Fruit fly (Drosophila melanogaster) whole organism, embryonic: ENCODE results near the gene RpL36.

Experiments used
- Ada2b ChIP-seq: fragments of 200-800 bp; sonication (Bioruptor generic); IDR thresholded peaks from 2 replicates; pipeline ENCODE4 v1.3.6; 2022; ENCODE audit warnings: missing biosample characterization, missing genetic modification characterization
- CG10209 ChIP-seq: fragments of 200-800 bp; sonication (Bioruptor generic); optimal IDR thresholded peaks from 3 replicates; lab custom pipeline; 2017; ENCODE audit warnings: missing biosample characterization, mild to moderate bottlenecking, missing genetic modification characterization, missing genetic modification reagents
- CG10654 ChIP-seq: fragments of 200-800 bp; sonication (Bioruptor generic); optimal IDR thresholded peaks from 2 replicates; lab custom pipeline; 2016; ENCODE audit warnings: missing biosample characterization, missing genetic modification characterization
- CG10979 ChIP-seq: fragments of 200-800 bp; sonication (Bioruptor generic); optimal IDR thresholded peaks from 2 replicates; lab custom pipeline; 2018; ENCODE audit warnings: missing biosample characterization, mild to moderate bottlenecking, missing genetic modification characterization, moderate library complexity
- CG11085 ChIP-seq: fragments of 200-800 bp; sonication (Bioruptor generic); IDR thresholded peaks from 2 replicates; pipeline ENCODE4 v1.3.6; 2022; ENCODE audit warnings: missing biosample characterization, missing genetic modification characterization
- CG11560 ChIP-seq: fragments of 200-800 bp; sonication (Bioruptor generic); IDR thresholded peaks from 3 replicates; pipeline ENCODE4 v1.3.6; 2022; ENCODE audit warnings: missing biosample characterization, missing genetic modification characterization
- CG12769 ChIP-seq: fragments of 200-800 bp; sonication (Bioruptor generic); optimal IDR thresholded peaks from 2 replicates; lab custom pipeline; 2019; ENCODE audit warnings: missing biosample characterization, mild to moderate bottlenecking, missing genetic modification characterization, moderate library complexity
- CG14710 ChIP-seq: fragments of 200-800 bp; sonication (Bioruptor generic); optimal IDR thresholded peaks from 3 replicates; lab custom pipeline; 2019; ENCODE audit warnings: missing biosample characterization, mild to moderate bottlenecking, missing genetic modification characterization, moderate library complexity
- CG14860 ChIP-seq: fragments of 200-800 bp; sonication (Bioruptor generic); IDR thresholded peaks from 3 replicates; pipeline ENCODE4 v1.3.6; 2022; ENCODE audit warnings: missing biosample characterization, missing genetic modification characterization; ENCODE audit not compliant: partially characterized antibody
- CG1529 ChIP-seq: fragments of 200-800 bp; sonication (Bioruptor generic); optimal IDR thresholded peaks from 3 replicates; lab custom pipeline; 2018; ENCODE audit warnings: missing biosample characterization, missing genetic modification characterization
- CG1647 ChIP-seq: fragments of 200-800 bp; sonication (Bioruptor generic); optimal IDR thresholded peaks from 3 replicates; lab custom pipeline; 2016; ENCODE audit warnings: missing biosample characterization, missing genetic modification characterization
- CG17361 ChIP-seq: fragments of 200-800 bp; sonication (Bioruptor generic); IDR thresholded peaks from 3 replicates; pipeline ENCODE4 v1.3.6; 2022; ENCODE audit warnings: missing biosample characterization, missing genetic modification characterization
- CG17568 ChIP-seq: fragments of 200-800 bp; sonication (Bioruptor generic); optimal IDR thresholded peaks from 2 replicates; lab custom pipeline; 2018; ENCODE audit warnings: missing biosample characterization, mild to moderate bottlenecking, missing genetic modification characterization, moderate library complexity
- CG2199 ChIP-seq: fragments of 200-800 bp; sonication (Bioruptor generic); IDR thresholded peaks from 3 replicates; pipeline ENCODE4 v1.3.6; 2022; ENCODE audit warnings: missing biosample characterization, missing genetic modification characterization
- CG2875 ChIP-seq: fragments of 200-800 bp; sonication (Bioruptor generic); optimal IDR thresholded peaks from 2 replicates; lab custom pipeline; 2017; ENCODE audit warnings: missing biosample characterization, mild to moderate bottlenecking, missing genetic modification characterization, missing genetic modification reagents
- CG31365 ChIP-seq: fragments of 200-800 bp; sonication (Bioruptor generic); optimal IDR thresholded peaks from 2 replicates; lab custom pipeline; 2018; ENCODE audit warnings: missing biosample characterization, mild to moderate bottlenecking, missing genetic modification characterization
- CG3281 ChIP-seq: fragments of 200-800 bp; sonication (Bioruptor generic); optimal IDR thresholded peaks from 3 replicates; lab custom pipeline; 2017; ENCODE audit warnings: missing biosample characterization, mild to moderate bottlenecking, missing genetic modification characterization
- CG5245 ChIP-seq: fragments of 200-800 bp; sonication (Bioruptor generic); optimal IDR thresholded peaks from 3 replicates; lab custom pipeline; 2016; ENCODE audit warnings: missing biosample characterization, missing genetic modification characterization
- CG6854 ChIP-seq: fragments of 200-800 bp; sonication (Bioruptor generic); optimal IDR thresholded peaks from 3 replicates; lab custom pipeline; 2017; ENCODE audit warnings: missing biosample characterization, mild to moderate bottlenecking, missing genetic modification characterization
- CG9609 ChIP-seq: fragments of 200-800 bp; sonication (Bioruptor generic); optimal IDR thresholded peaks from 3 replicates; lab custom pipeline; 2016; ENCODE audit warnings: missing biosample characterization, missing genetic modification characterization
- CG9817 ChIP-seq: fragments of 200-800 bp; sonication (Bioruptor generic); optimal IDR thresholded peaks from 2 replicates; lab custom pipeline; 2018; ENCODE audit warnings: missing biosample characterization, mild to moderate bottlenecking, missing genetic modification characterization, moderate library complexity
- CTCF ChIP-seq: fragments of 200-800 bp; sonication (Bioruptor generic); optimal IDR thresholded peaks from 2 replicates; lab custom pipeline; 2017; ENCODE audit warnings: missing biosample characterization, mild to moderate bottlenecking, missing genetic modification characterization, moderate library complexity
- CkIIα-i1 ChIP-seq: fragments of 200-800 bp; sonication (Bioruptor generic); IDR thresholded peaks from 2 replicates; pipeline ENCODE4 v1.3.6; 2022; ENCODE audit warnings: missing biosample characterization, missing genetic modification characterization
- Deaf1 ChIP-seq: fragments of 200-800 bp; optimal IDR thresholded peaks from 3 replicates; lab custom pipeline; 2019; ENCODE audit warnings: missing biosample characterization, mild to moderate bottlenecking, missing genetic modification characterization, moderate library complexity
- E2f2 ChIP-seq: fragments of 200-800 bp; sonication (Bioruptor generic); IDR thresholded peaks from 2 replicates; pipeline ENCODE4 v1.3.6; 2022; ENCODE audit warnings: missing biosample characterization, missing genetic modification characterization
- Gug ChIP-seq: fragments of 200-800 bp; sonication (Bioruptor generic); IDR thresholded peaks from 4 replicates; pipeline ENCODE4 v1.3.6; 2022; ENCODE audit warnings: missing biosample characterization, missing genetic modification characterization
- HHEX ChIP-seq: fragments of 200-800 bp; sonication (Bioruptor generic); optimal IDR thresholded peaks from 3 replicates; lab custom pipeline; 2017; ENCODE audit warnings: missing biosample characterization, mild to moderate bottlenecking, missing genetic modification characterization, missing genetic modification reagents
- Hand ChIP-seq: fragments of 200-800 bp; sonication (Bioruptor generic); optimal IDR thresholded peaks from 2 replicates; lab custom pipeline; 2017; ENCODE audit warnings: mild to moderate bottlenecking, missing biosample characterization, missing genetic modification reagents, missing genetic modification characterization
- Lhr ChIP-seq: fragments of 200-800 bp; sonication (Bioruptor generic); optimal IDR thresholded peaks from 3 replicates; lab custom pipeline; 2017; ENCODE audit warnings: mild to moderate bottlenecking, missing biosample characterization, missing genetic modification reagents, missing genetic modification characterization
- MESR4 ChIP-seq: fragments of 200-800 bp; sonication (Bioruptor generic); optimal IDR thresholded peaks from 2 replicates; lab custom pipeline; 2018; ENCODE audit warnings: missing biosample characterization, mild to moderate bottlenecking, missing genetic modification characterization, moderate library complexity
- Oaz ChIP-seq: fragments of 200-800 bp; sonication (Bioruptor generic); IDR thresholded peaks from 2 replicates; pipeline ENCODE4 v1.3.6; 2022; ENCODE audit warnings: missing biosample characterization, missing genetic modification characterization
- Trl ChIP-seq, 3 experiments: fragments of >200 bp in 2 of 3; fragments of 200-800 bp in 1 of 3; sonication (Bioruptor generic) in 1 of 3; optimal IDR thresholded peaks; 2 replicates in 1 of 3; 3 replicates in 2 of 3; lab custom pipeline; 2016 to 2017; ENCODE audit warnings: missing biosample characterization in 1 of 3, missing genetic modification characterization in 1 of 3
- ac ChIP-seq: fragments of 200-800 bp; sonication (Bioruptor generic); optimal IDR thresholded peaks from 3 replicates; lab custom pipeline; 2017; ENCODE audit warnings: missing biosample characterization, mild to moderate bottlenecking, missing genetic modification characterization
- bigmax ChIP-seq: fragments of 200-800 bp; sonication (Bioruptor generic); optimal IDR thresholded peaks from 2 replicates; lab custom pipeline; 2018; ENCODE audit warnings: missing biosample characterization, mild to moderate bottlenecking, missing genetic modification characterization
- fd64A ChIP-seq: fragments of 200-800 bp; sonication (Bioruptor generic); optimal IDR thresholded peaks from 3 replicates; lab custom pipeline; 2018; ENCODE audit warnings: missing biosample characterization, mild to moderate bottlenecking, missing genetic modification characterization
- insv ChIP-seq, 2 experiments: fragments of 200-800 bp; sonication (Bioruptor generic); optimal IDR thresholded peaks; 3 replicates each; lab custom pipeline; 2016 to 2018; ENCODE audit warnings: missing biosample characterization in 2 of 2, missing genetic modification characterization in 2 of 2
- kay ChIP-seq: fragments of 200-800 bp; sonication (Bioruptor generic); optimal IDR thresholded peaks from 2 replicates; lab custom pipeline; 2016; ENCODE audit warnings: missing biosample characterization, missing genetic modification characterization
- nom ChIP-seq: fragments of 200-800 bp; sonication (Bioruptor generic); optimal IDR thresholded peaks from 2 replicates; lab custom pipeline; 2017; ENCODE audit warnings: missing biosample characterization, missing genetic modification characterization, mild to moderate bottlenecking, moderate library complexity, missing genetic modification reagents
- pfk ChIP-seq: fragments of 200-800 bp; sonication (Bioruptor generic); optimal IDR thresholded peaks from 2 replicates; lab custom pipeline; 2018; ENCODE audit warnings: missing biosample characterization, mild to moderate bottlenecking, missing genetic modification characterization, moderate library complexity
- rib ChIP-seq: fragments of 200-800 bp; sonication (Bioruptor generic); IDR thresholded peaks from 2 replicates; pipeline ENCODE4 v1.3.6; 2022; ENCODE audit warnings: missing biosample characterization, missing genetic modification characterization
- row ChIP-seq: fragments of 200-800 bp; sonication (Bioruptor generic); IDR thresholded peaks from 3 replicates; pipeline ENCODE4 v1.3.6; 2022; ENCODE audit warnings: missing biosample characterization, missing genetic modification characterization
- sens ChIP-seq: fragments of 200-800 bp; sonication (Bioruptor generic); peaks from one replicate; lab custom pipeline; 2016; ENCODE audit warnings: missing biosample characterization, missing genetic modification characterization
- sens-2 ChIP-seq: fragments of 200-800 bp; sonication (Bioruptor generic); IDR thresholded peaks from 2 replicates; pipeline ENCODE4 v1.3.6; 2022; ENCODE audit warnings: missing biosample characterization, missing genetic modification characterization
- sisA ChIP-seq: fragments of 200-800 bp; sonication (Bioruptor generic); IDR thresholded peaks from 2 replicates; pipeline ENCODE4 v1.3.6; 2022; ENCODE audit warnings: missing biosample characterization, missing genetic modification characterization
- sr ChIP-seq: fragments of 200-800 bp; sonication (Bioruptor generic); IDR thresholded peaks from 3 replicates; pipeline ENCODE4 v1.3.6; 2022; ENCODE audit warnings: missing biosample characterization, missing genetic modification characterization
- vvl ChIP-seq: fragments of 200-800 bp; sonication (Bioruptor generic); IDR thresholded peaks from 2 replicates; pipeline ENCODE4 v1.3.6; 2022; ENCODE audit warnings: missing biosample characterization, missing genetic modification characterization

The RpL36 gene

DNA sequence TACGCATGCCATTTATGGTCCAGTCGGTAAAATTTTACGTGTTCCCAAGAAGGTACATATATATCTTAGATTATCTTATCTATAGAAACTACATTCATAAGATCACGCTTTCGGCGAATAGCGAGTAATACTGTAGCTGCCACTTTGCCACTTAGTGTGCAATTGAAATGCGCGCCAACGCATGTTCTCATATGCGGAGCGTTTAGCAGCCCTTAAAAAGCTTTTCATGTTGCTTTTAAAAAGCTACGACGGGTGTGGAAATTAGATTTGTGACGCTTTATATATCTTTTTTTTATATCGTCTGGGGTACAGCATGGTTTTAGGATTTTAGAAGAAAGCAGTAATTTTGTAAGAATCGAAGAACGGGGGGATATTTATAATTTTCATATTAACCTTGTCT lies 28.7 kb upstream of the RpL36 start (continued):
- TF ChIP-seq Lhr (GFP tag; lab: Kevin White, UChicago) (peak; percentile 45), CTCF (peak; percentile 67), CG3281 (GFP tag; lab: Kevin White, UChicago) (peak; percentile 6)

DNA sequence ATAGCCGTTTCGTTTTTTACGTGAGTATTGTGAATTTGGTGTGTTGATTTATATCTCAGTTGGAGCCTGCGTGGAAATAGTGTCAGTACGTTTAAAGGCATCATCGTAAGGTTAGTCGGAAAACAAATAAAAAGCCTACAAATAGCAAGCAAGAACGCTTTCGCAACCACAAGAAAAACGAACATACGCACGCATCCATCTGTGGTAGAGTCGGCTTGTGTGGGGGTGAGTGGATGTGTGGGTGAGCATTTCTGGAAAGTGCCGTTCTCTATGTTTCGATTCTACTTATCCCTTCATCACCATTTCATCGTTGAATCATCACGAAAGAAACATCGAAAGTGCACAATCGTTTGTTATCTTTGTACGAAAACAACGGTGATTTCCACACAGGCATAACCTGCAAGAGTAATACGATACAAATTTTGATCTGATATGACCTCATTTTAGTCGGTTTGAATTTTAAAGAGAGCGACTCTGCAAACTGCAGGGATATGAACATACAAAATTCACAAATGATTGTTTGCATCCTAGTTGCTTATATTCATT lies 27.2 kb upstream of the RpL36 start:
- peak; percentile 25 for TF ChIP-seq Hand (GFP tag; lab: Kevin White, UChicago)
- TF ChIP-seq CG2875 (GFP tag; lab: Kevin White, UChicago): no peak
- TF ChIP-seq sr (GFP tag; lab: Robert Waterston, UW): peak; percentile 62; the same call in 2 of the 3 replicates
- TF ChIP-seq MESR4 (GFP tag; lab: Kevin White, UChicago): peak; percentile 67
- peak; percentile 80 for TF ChIP-seq pfk (GFP tag; lab: Kevin White, UChicago)
- TF ChIP-seq sens-2: no peak
- no peak for TF ChIP-seq CG10654
- TF ChIP-seq CG17568 (GFP tag; lab: Kevin White, UChicago): peak; percentile 33
- TF ChIP-seq CG17361 (GFP tag; lab: Robert Waterston, UW): no peak
- TF ChIP-seq CG9817 (tag; lab: Kevin White, UChicago): no peak
- no peak for TF ChIP-seq CG1647 (GFP tag; lab: Kevin White, UChicago)
- TF ChIP-seq CG2199 (GFP tag; lab: Robert Waterston, UW): 0 out of 3 replicates have a peak, but pooled peaks have one; percentile 15
- TF ChIP-seq rib: no peak
- TF ChIP-seq nom (GFP tag; lab: Kevin White, UChicago): peak; percentile 40
- no peak for TF ChIP-seq CG1529 (GFP tag; lab: Kevin White, UChicago)
- peak; percentile 40 for TF ChIP-seq bigmax (GFP tag; lab: Kevin White, UChicago)
- no peak for TF ChIP-seq CG14860 (GFP tag; lab: Robert Waterston, UW)
- peak; percentile 16 for TF ChIP-seq kay
- no peak for TF ChIP-seq Ada2b
- peak in 1 of 2 experiments; percentile 11 for TF ChIP-seq Trl (optimal IDR thresholded peaks at IDR 0.05; lab: Kevin White, UChicago)
- no peak for TF ChIP-seq Trl (GFP tag; optimal IDR thresholded peaks at IDR 0.05; lab: Kevin White, UChicago)
- TF ChIP-seq CG12769 (tag; lab: Kevin White, UChicago): peak; percentile 9
- peak; percentile 9; the same call in 1 of the 2 replicates for TF ChIP-seq vvl
- TF ChIP-seq E2f2: 0 out of 2 replicates have a peak, but pooled peaks have one; percentile 2

DNA sequence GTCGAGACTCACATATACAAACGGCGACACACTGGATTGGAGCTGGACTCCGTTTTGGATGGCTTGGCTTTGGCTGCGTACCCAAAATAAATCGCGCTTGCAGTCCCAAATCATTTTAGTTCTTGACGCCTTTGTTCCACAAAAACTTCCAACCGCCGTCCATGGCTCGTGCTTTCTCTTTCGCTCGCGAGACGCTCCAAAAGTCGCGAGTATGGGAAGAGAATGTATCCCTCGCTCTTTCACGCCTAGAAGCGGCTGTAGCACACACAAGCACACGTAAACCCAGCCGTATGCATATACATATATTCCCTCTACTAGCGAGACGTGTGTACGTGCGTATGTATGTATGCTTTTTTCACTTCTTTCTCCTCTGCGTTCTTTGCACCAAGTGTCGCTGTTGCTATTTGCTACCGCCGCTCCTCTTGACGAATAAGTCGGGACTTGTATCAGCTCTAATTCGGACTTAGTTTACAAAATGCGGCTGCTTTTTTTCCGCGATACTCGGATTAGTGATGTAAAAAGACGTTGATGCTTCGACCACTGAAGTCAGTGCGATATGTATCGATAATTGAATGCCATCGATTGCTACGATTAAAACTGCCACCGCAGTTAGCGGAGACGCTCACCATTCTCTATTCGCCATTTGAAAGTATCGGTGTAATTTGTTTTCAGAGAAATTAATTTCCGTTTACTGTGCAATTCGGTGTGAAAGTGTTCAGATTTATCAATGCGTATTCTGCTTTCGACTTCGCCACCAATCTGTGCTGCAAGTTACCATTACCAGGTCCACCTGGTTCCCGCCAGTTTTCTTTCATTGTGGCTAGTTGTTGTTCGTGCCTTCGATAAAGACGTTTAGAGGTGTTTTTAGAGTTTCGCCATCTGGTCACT lies 26.5 kb upstream of the RpL36 start, which contains the start of the genes Hmt4-20 and SkpA:
TSS of gene Hmt4-20 (minus strand) at position 542 of the 888 bp plus-strand sequence.
TSS of gene SkpA (plus strand) at position 623 of the 888 bp plus-strand sequence.
- TF ChIP-seq CG10979 (tag; lab: Kevin White, UChicago): no peak
- no peak for TF ChIP-seq nom (GFP tag; lab: Kevin White, UChicago)
- TF ChIP-seq fd64A: no peak
- no peak for TF ChIP-seq insv (GFP tag; optimal IDR thresholded peaks at IDR 0.05; lab: Kevin White, UChicago)
- TF ChIP-seq CG10209 (GFP tag; lab: Kevin White, UChicago): no peak
- TF ChIP-seq CG14710: peak; percentile 83
- no peak for TF ChIP-seq sisA
- no peak for TF ChIP-seq Oaz (GFP tag; lab: Robert Waterston, UW)
- TF ChIP-seq sens (GFP tag; lab: Kevin White, UChicago): peak; percentile 79
- 0 out of 2 replicates have a peak, but pooled peaks have one; percentile 15 for TF ChIP-seq CG11085
- peak; percentile 55 for TF ChIP-seq E2f2
- no peak for TF ChIP-seq ac (GFP tag; lab: Kevin White, UChicago)
- TF ChIP-seq CG9609: no peak
- TF ChIP-seq Gug (GFP tag; lab: Robert Waterston, UW): peak; percentile 15; the same call in 1 of the 4 replicates
- TF ChIP-seq CG5245 (GFP tag; lab: Kevin White, UChicago): no peak
- no peak for TF ChIP-seq CG6854 (GFP tag; lab: Kevin White, UChicago)
- TF ChIP-seq HHEX: no peak
- no peak for TF ChIP-seq Deaf1 (tag; lab: Kevin White, UChicago)
- TF ChIP-seq Hand (GFP tag; lab: Kevin White, UChicago): no peak
- TF ChIP-seq CkIIα-i1 (GFP tag; lab: Robert Waterston, UW): no peak
- peak; percentile 59; the same call in 2 of the 3 replicates for TF ChIP-seq CG11560 (tag; lab: Robert Waterston, UW)
- TF ChIP-seq row: peak; percentile 33; the same call in 2 of the 3 replicates
- no peak for TF ChIP-seq CG31365 (tag; lab: Kevin White, UChicago)
